Fruit fly (Drosophila melanogaster): ENCODE results near the gene Ublcp1.

Gene Ublcp1

DNA sequence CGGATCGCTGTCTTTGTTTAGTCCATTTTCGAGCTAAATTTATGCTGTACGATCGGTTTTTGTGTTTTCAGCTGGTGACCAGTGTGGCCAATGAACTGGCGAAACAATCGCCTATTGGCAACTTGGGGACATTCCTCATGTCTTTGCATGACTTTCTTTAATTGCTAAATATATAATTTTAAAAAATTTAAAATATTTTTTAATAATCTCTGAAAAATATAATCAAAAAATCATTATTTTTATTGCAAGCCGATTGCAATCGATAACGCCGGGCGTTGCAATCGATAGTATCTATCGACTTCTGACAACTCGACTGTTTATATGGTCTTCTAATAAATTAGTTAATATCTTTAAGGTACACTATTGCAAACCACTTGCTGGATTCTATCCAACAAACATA is at the start of gene Ublcp1, which contains the start of gene sav:
TSS of gene Ublcp1 (plus strand) at position 285 of the 400 bp plus-strand sequence.
TSS of gene sav (minus strand) at position 96 of the 400 bp plus-strand sequence.
- TF ChIP-seq CG34406 (GFP tag; optimal IDR thresholded peaks at IDR 0.05) (no peak), vri (GFP tag; optimal IDR thresholded peaks at IDR 0.05) (peak; percentile 11), Sox14 (GFP tag; optimal IDR thresholded peaks at IDR 0.05) (peak; percentile 35), CG6163 (GFP tag; IDR thresholded peaks at IDR 0.05) (no peak), topi (GFP tag; optimal IDR thresholded peaks at IDR 0.05) (peak; percentile 15), esn (GFP tag; optimal IDR thresholded peaks at IDR 0.05) (peak; percentile 47), Hr4 (GFP tag; optimal IDR thresholded peaks at IDR 0.05) (no peak), Hr39 (GFP tag; optimal IDR thresholded peaks at IDR 0.05) (no peak), CG31627 (GFP tag; optimal IDR thresholded peaks at IDR 0.05) (peak; percentile 16), CG10669 (GFP tag; optimal IDR thresholded peaks at IDR 0.05) (no peak), Ets21C (GFP tag; optimal IDR thresholded peaks at IDR 0.05) (no peak), CG11762 (GFP tag; optimal IDR thresholded peaks at IDR 0.05; ENCODE audit: insufficient read depth) (no peak), CG3919 (GFP tag; optimal IDR thresholded peaks at IDR 0.05) (peak; percentile 17), CG6808 (GFP tag; optimal IDR thresholded peaks at IDR 0.05) (peak; percentile 83), Ets96B (tag; optimal IDR thresholded peaks at IDR 0.05) (peak; percentile 29), Gug (GFP tag; IDR thresholded peaks at IDR 0.05) (no peak), CG6792 (GFP tag; optimal IDR thresholded peaks at IDR 0.05) (no peak), svp (GFP tag) (peak; percentile 50), acj6 (GFP tag; optimal IDR thresholded peaks at IDR 0.05) (peak; percentile 17), achi (GFP tag; optimal IDR thresholded peaks at IDR 0.05) (peak; percentile 91)

DNA sequence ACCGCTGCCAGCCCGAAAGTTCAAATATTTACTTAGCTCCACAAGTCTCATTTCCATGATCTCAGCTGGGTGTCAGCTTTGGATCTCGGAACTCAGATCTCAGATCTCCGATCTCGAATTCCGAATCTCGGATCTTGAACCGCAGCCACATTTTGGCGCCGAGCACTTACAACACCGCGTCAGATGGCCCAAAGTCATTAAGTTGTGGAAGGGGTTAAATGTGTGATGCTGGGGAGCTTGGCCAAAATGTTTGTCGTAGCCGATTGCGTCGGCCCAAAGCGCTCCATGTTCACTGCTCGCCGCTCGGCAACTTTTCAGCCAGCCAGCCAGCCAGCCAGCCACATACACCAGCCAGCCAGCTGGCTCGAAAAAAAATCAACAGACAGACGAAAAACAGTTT is 49.3 kb upstream of the Ublcp1 start, which contains the start of gene CG6688:
TSS of gene CG6688 (plus strand) at position 396 of the 400 bp plus-strand sequence.
- no peak for TF ChIP-seq CG1621 (tag; optimal IDR thresholded peaks at IDR 0.05)
- no peak for TF ChIP-seq Ets21C (GFP tag; optimal IDR thresholded peaks at IDR 0.05)
- TF ChIP-seq salr (GFP tag; optimal IDR thresholded peaks at IDR 0.05), result no peak
- TF ChIP-seq CG8119 (GFP tag; IDR thresholded peaks at IDR 0.05), result no peak
- TF ChIP-seq Hr4 (GFP tag; optimal IDR thresholded peaks at IDR 0.05), result no peak
- TF ChIP-seq CG16779 (tag; optimal IDR thresholded peaks at IDR 0.05), result no peak
- no peak for TF ChIP-seq Lpt (GFP tag; optimal IDR thresholded peaks at IDR 0.05)
- peak; percentile 16 for TF ChIP-seq fkh (GFP tag; optimal IDR thresholded peaks at IDR 0.05)
- no peak for TF ChIP-seq Hr39 (GFP tag; optimal IDR thresholded peaks at IDR 0.05)
- TF ChIP-seq CG8632 (GFP tag; optimal IDR thresholded peaks at IDR 0.05), result no peak
- TF ChIP-seq Eip78C (GFP tag), result peak; percentile 4

DNA sequence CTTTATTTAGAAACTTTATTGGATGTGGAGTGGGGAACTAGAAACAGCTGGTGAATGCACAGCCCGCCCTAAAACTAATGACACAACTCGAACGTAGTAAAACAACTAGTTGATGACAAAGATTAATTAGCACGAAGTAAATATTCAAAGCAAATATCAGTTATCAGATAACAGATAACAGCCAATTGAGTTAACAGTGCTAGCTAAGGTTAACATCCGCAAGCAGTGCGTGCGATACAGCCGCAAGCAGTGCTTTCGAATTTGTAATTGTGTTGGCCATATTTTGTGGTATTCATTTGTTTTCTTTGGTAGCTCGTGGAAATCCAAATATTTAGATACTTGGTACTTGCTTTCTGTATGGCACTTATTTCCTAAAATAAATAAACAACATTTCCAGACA is 47.8 kb upstream of the Ublcp1 start:
- peak; percentile 91 for TF ChIP-seq fkh (GFP tag; optimal IDR thresholded peaks at IDR 0.05)
- TF ChIP-seq Eip78C (GFP tag), result peak; percentile 17
- no peak for TF ChIP-seq Hr4 (GFP tag; optimal IDR thresholded peaks at IDR 0.05)

DNA sequence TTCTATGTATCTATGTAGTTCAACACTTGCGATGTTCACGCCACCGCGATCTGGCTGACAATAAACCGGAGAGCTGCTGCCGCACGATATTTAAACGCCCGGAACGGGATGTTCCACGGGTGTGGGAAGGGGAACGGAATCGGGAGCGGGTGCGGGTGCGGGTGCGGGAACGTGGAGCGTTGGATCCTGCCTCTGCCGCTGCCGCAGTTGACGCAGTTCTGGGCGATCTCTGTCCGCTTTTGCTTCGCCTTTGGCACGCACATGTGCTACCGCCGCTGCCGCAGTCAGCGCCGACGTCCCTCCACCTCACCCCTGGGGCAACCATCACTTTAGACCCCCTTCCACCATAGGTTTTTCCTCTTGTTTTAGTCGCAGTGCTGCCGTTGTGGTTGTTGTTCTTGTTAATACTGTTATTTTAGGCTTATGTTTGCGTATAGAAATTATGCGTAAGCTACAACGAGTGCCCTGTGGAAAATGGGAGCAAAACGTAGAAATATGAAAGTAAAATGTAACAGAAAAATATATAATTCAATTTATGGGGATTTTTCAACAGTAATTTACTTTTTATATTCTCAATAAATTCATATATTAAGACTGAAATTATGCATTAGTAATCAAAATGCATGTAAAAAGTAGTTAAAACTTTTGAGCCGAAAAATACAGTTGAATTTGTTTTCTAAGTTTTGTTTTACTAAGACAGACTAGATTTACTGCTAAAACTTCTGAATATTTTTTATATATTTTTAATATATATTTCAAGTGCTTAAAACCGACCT is 34.5 kb upstream of the Ublcp1 start, which contains the start of gene lmd:
TSS of gene lmd (minus strand) at position 62 of the 776 bp plus-strand sequence.
- TF ChIP-seq Eip78C (GFP tag) (peak; percentile 46), Ets96B (tag; optimal IDR thresholded peaks at IDR 0.05) (no peak), CG3032 (tag; optimal IDR thresholded peaks at IDR 0.05) (no peak), CG1621 (tag; optimal IDR thresholded peaks at IDR 0.05) (peak; percentile 86)

DNA sequence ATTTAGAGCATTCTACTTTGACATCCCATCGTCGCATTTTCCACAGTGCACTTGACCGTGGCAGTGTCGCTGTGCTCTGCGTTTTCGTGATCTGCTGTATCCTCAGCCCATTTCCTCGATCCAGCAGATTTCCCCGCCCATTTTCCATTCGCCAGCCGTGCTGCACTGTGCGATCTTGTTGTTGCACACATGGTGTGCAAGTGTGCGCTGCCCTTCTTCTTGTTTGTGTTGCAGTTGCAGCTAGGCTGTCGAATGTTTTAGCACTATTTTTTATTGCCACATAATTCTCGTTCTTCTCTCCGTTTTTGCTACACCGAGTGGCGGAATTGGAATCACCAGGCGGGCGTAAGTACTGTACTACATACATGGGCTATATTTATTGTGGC is 33.9 kb upstream of the Ublcp1 start:
- peak; percentile 5 for TF ChIP-seq net (GFP tag; optimal IDR thresholded peaks at IDR 0.05)
- TF ChIP-seq Hr39 (GFP tag; optimal IDR thresholded peaks at IDR 0.05), result no peak
- TF ChIP-seq CG8632 (GFP tag; optimal IDR thresholded peaks at IDR 0.05), result no peak

DNA sequence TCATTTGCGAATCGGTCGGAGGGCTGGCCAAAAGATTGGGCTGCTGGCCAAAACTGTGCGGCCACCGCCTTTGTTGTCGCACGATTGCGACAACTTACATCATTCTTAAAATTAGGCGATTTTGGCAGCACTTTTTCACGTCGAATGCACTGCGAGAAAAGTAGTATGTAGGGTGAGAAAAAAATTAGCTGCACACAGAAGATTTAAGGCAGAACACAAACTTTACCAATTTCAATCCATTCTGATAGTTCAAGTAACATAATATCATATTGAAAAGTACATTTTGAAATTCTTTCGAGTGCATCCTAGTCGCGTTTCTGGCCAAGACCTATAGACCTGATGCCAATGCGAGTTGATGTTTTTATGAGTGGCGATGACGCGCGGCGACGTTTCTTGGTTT is 32.8 kb upstream of the Ublcp1 start:
- TF ChIP-seq Lpt (GFP tag; optimal IDR thresholded peaks at IDR 0.05) (no peak), cyc (GFP tag; optimal IDR thresholded peaks at IDR 0.05) (no peak), CG6792 (GFP tag; optimal IDR thresholded peaks at IDR 0.05) (no peak), Ets96B (tag; optimal IDR thresholded peaks at IDR 0.05) (no peak), CG8632 (GFP tag; optimal IDR thresholded peaks at IDR 0.05) (no peak), CG34406 (GFP tag; optimal IDR thresholded peaks at IDR 0.05) (no peak), Gug (GFP tag; IDR thresholded peaks at IDR 0.05) (0 out of 2 replicates have a peak, but pooled peaks have one; percentile 24), salr (GFP tag; optimal IDR thresholded peaks at IDR 0.05) (no peak), CG9139 (GFP tag; optimal IDR thresholded peaks at IDR 0.05) (no peak), Sox15 (GFP tag; optimal IDR thresholded peaks at IDR 0.05) (no peak), Eip78C (GFP tag) (peak; percentile 10), CG32006 (GFP tag; optimal IDR thresholded peaks at IDR 0.05) (peak; percentile 15), svp (GFP tag) (no peak), CG11902 (GFP tag; optimal IDR thresholded peaks at IDR 0.05) (no peak), CG7368 (GFP tag; optimal IDR thresholded peaks at IDR 0.05) (no peak), Sox102F (GFP tag; optimal IDR thresholded peaks at IDR 0.05) (no peak), CG31627 (GFP tag; optimal IDR thresholded peaks at IDR 0.05) (no peak), Eip93F (GFP tag; optimal IDR thresholded peaks at IDR 0.05) (no peak), eg (GFP tag; IDR thresholded peaks at IDR 0.05) (peak; percentile 47; the same call in 2 of the 3 replicates), Hr4 (GFP tag; optimal IDR thresholded peaks at IDR 0.05) (peak; percentile 15)
